Fruit fly (Drosophila melanogaster) whole organism, prepupa: Measurements from ENCODE around the gene CG6602.

Source experiments
- Blimp-1 ChIP-seq: fragments of 200-800 bp; sonication (Bioruptor generic); optimal IDR thresholded peaks from 3 replicates; lab custom pipeline; 2017; ENCODE audit warnings: missing biosample characterization, missing genetic modification characterization, mild to moderate bottlenecking, moderate library complexity, missing genetic modification reagents
- CG10631 ChIP-seq: fragments of 200-800 bp; sonication (Bioruptor generic); optimal IDR thresholded peaks from 2 replicates; lab custom pipeline; 2016; ENCODE audit warnings: missing biosample characterization, missing genetic modification characterization
- CG6854 ChIP-seq: fragments of 200-800 bp; sonication (Bioruptor generic); optimal IDR thresholded peaks from 2 replicates; lab custom pipeline; 2017; ENCODE audit warnings: missing biosample characterization, mild to moderate bottlenecking, missing genetic modification characterization
- CG7368 ChIP-seq: fragments of 200-800 bp; sonication (Bioruptor generic); optimal IDR thresholded peaks from 3 replicates; lab custom pipeline; 2016; ENCODE audit warnings: missing biosample characterization, missing genetic modification characterization
- Ets96B ChIP-seq: fragments of 200-800 bp; optimal IDR thresholded peaks from 2 replicates; lab custom pipeline; 2019; ENCODE audit warnings: missing biosample characterization, mild to moderate bottlenecking, missing genetic modification characterization, moderate library complexity
- Sox14 ChIP-seq: fragments of 200-800 bp; sonication (Bioruptor generic); optimal IDR thresholded peaks from 3 replicates; lab custom pipeline; 2016; ENCODE audit warnings: missing biosample characterization, missing genetic modification characterization
- Sox15 ChIP-seq: fragments of 200-800 bp; sonication (Bioruptor generic); optimal IDR thresholded peaks from 3 replicates; lab custom pipeline; 2016; ENCODE audit warnings: missing biosample characterization, missing genetic modification characterization
- fkh ChIP-seq: fragments of 200-800 bp; sonication (Bioruptor generic); optimal IDR thresholded peaks from 3 replicates; lab custom pipeline; 2017; ENCODE audit warnings: missing biosample characterization, mild to moderate bottlenecking, missing genetic modification characterization, moderate library complexity
- pdm3 ChIP-seq: fragments of 200-800 bp; sonication (Bioruptor generic); optimal IDR thresholded peaks from 3 replicates; lab custom pipeline; 2016; ENCODE audit warnings: missing biosample characterization, missing genetic modification characterization
- salr ChIP-seq, 2 experiments: fragments of 200-800 bp; sonication (Bioruptor generic); optimal IDR thresholded peaks; 3 replicates each; lab custom pipeline; 2016 to 2018; ENCODE audit warnings: missing biosample characterization in 2 of 2, missing genetic modification characterization in 2 of 2, mild to moderate bottlenecking in 1 of 2
- svp ChIP-seq: fragments of 200-800 bp; sonication (Bioruptor generic); peaks from one replicate; lab custom pipeline; 2016; ENCODE audit warnings: missing biosample characterization, missing genetic modification characterization
- topi ChIP-seq: fragments of 200-800 bp; sonication (Bioruptor generic); optimal IDR thresholded peaks from 3 replicates; lab custom pipeline; 2016; ENCODE audit warnings: missing biosample characterization, missing genetic modification characterization

DNA sequence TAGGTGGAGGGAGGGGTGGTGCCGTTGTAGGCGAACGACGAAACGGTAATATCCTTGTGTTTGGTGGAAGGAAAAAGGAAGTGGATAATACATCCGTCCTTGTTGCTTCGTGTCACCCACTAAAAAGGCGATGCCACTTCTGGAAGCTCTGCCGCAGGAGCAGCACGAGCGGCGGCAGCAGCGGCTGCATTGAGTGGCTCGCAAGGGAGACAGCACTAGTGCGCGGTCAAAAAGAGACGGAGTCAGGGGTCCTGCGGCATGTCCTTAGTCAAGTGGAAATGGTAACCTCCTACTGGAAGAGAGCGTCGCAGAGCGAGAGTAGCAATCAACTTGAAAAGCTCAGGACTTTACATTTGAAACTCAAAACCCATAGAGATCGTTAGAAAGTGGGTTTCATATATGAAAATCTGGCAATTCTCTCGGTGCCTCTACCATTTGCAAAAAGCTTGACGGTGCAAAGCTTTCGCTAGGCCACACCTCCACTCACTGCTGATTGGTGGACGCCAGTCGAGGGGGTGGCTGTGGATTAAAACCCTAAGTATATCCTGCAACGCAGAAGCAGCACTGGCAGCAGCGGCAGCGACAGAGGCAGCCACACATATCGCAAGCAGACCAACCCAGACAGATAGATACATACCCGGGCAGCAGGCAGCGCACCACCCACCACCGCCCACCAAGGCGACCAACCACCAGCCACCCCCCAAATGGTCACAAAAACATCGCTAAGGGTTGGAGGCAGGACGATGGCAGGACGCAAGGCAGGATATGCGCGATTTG is 38.9 kb downstream of the CG6602 start:
- TF ChIP-seq Sox15 (GFP tag; lab: Kevin White, UChicago) (no peak), CG10631 (no peak), Blimp-1 (GFP tag; lab: Kevin White, UChicago) (no peak), fkh (GFP tag; lab: Kevin White, UChicago) (no peak), pdm3 (GFP tag; lab: Kevin White, UChicago) (no peak), CG7368 (GFP tag; lab: Kevin White, UChicago) (no peak), Sox14 (no peak), svp (GFP tag; lab: Kevin White, UChicago) (no peak), salr (GFP tag; optimal IDR thresholded peaks at IDR 0.05; lab: Kevin White, UChicago) (no peak), Ets96B (no peak), CG6854 (no peak), topi (GFP tag; lab: Kevin White, UChicago) (no peak)
